Fruit fly (Drosophila melanogaster) whole organism, embryonic: Measurements from ENCODE around the gene CG31960.

Source experiments
- CG10274 ChIP-seq: fragments of 200-800 bp; sonication (Bioruptor generic); optimal IDR thresholded peaks from 3 replicates; lab custom pipeline; 2017; ENCODE audit warnings: missing biosample characterization, mild to moderate bottlenecking, missing genetic modification characterization
- CG11085 ChIP-seq: fragments of 200-800 bp; sonication (Bioruptor generic); IDR thresholded peaks from 2 replicates; pipeline ENCODE4 v1.3.6; 2022; ENCODE audit warnings: missing biosample characterization, missing genetic modification characterization
- CG11247 ChIP-seq: fragments of 200-800 bp; sonication (Bioruptor generic); IDR thresholded peaks from 2 replicates; pipeline ENCODE4 v1.3.6; 2022; ENCODE audit warnings: missing biosample characterization, missing genetic modification characterization
- CG11695 ChIP-seq: fragments of 200-800 bp; sonication (Bioruptor generic); IDR thresholded peaks from 3 replicates; pipeline ENCODE4 v1.3.6; 2022; ENCODE audit warnings: missing biosample characterization, missing genetic modification characterization
- CG11723 ChIP-seq: fragments of 200-800 bp; sonication (Bioruptor generic); optimal IDR thresholded peaks from 2 replicates; lab custom pipeline; 2017; ENCODE audit warnings: missing biosample characterization, mild to moderate bottlenecking, missing genetic modification characterization
- CG13287 ChIP-seq: fragments of 200-800 bp; sonication (Bioruptor generic); IDR thresholded peaks from 2 replicates; pipeline ENCODE4 v1.3.6; 2022; ENCODE audit warnings: missing biosample characterization, missing genetic modification characterization; ENCODE audit not compliant: partially characterized antibody
- CG13775 ChIP-seq: fragments of 200-800 bp; sonication (Bioruptor generic); optimal IDR thresholded peaks from 3 replicates; lab custom pipeline; 2017; ENCODE audit warnings: missing biosample characterization, mild to moderate bottlenecking, missing genetic modification characterization
- CG15073 ChIP-seq: fragments of 200-800 bp; sonication (Bioruptor generic); optimal IDR thresholded peaks from 2 replicates; lab custom pipeline; 2016; ENCODE audit warnings: missing biosample characterization, missing genetic modification characterization
- CG15269 ChIP-seq: fragments of 200-800 bp; sonication (Bioruptor generic); optimal IDR thresholded peaks from 2 replicates; lab custom pipeline; 2018; ENCODE audit warnings: missing biosample characterization, mild to moderate bottlenecking, missing genetic modification characterization, moderate library complexity
- CG1529 ChIP-seq: fragments of 200-800 bp; sonication (Bioruptor generic); optimal IDR thresholded peaks from 3 replicates; lab custom pipeline; 2018; ENCODE audit warnings: missing biosample characterization, missing genetic modification characterization
- CG15479 ChIP-seq: fragments of 200-800 bp; sonication (Bioruptor generic); optimal IDR thresholded peaks from 3 replicates; lab custom pipeline; 2019; ENCODE audit warnings: missing biosample characterization, mild to moderate bottlenecking, missing genetic modification characterization, moderate library complexity
- CG17385 ChIP-seq: fragments of 200-800 bp; sonication (Bioruptor generic); optimal IDR thresholded peaks from 3 replicates; lab custom pipeline; 2018; ENCODE audit warnings: missing biosample characterization, mild to moderate bottlenecking, missing genetic modification characterization
- CG2129 ChIP-seq: fragments of 200-800 bp; sonication (Bioruptor generic); IDR thresholded peaks from 2 replicates; pipeline ENCODE4 v1.3.6; 2022; ENCODE audit warnings: missing biosample characterization, missing genetic modification characterization; ENCODE audit not compliant: partially characterized antibody
- CG3065 ChIP-seq: fragments of 200-800 bp; sonication (Bioruptor generic); optimal IDR thresholded peaks from 2 replicates; lab custom pipeline; 2016; ENCODE audit warnings: missing biosample characterization, missing genetic modification characterization
- CG32772 ChIP-seq: fragments of 200-800 bp; sonication (Bioruptor generic); IDR thresholded peaks from 2 replicates; pipeline ENCODE4 v1.3.6; 2022; ENCODE audit warnings: missing biosample characterization, missing genetic modification characterization
- CG6813 ChIP-seq: fragments of 200-800 bp; sonication (Bioruptor generic); optimal IDR thresholded peaks from 2 replicates; lab custom pipeline; 2017; ENCODE audit warnings: missing biosample characterization, missing genetic modification characterization, mild to moderate bottlenecking, moderate library complexity, missing genetic modification reagents
- CG8359 ChIP-seq: fragments of 200-800 bp; sonication (Bioruptor generic); optimal IDR thresholded peaks from 2 replicates; lab custom pipeline; 2017; ENCODE audit warnings: missing biosample characterization, mild to moderate bottlenecking, missing genetic modification characterization, borderline replicate concordance
- CG8388 ChIP-seq: fragments of 200-800 bp; sonication (Bioruptor generic); optimal IDR thresholded peaks from 2 replicates; lab custom pipeline; 2019; ENCODE audit warnings: missing biosample characterization, mild to moderate bottlenecking, missing genetic modification characterization, moderate library complexity
- CG9215 ChIP-seq: fragments of 200-800 bp; sonication (Bioruptor generic); IDR thresholded peaks from 2 replicates; pipeline ENCODE4 v1.3.6; 2022; ENCODE audit warnings: missing biosample characterization, missing genetic modification characterization
- CG9609 ChIP-seq: fragments of 200-800 bp; sonication (Bioruptor generic); optimal IDR thresholded peaks from 3 replicates; lab custom pipeline; 2016; ENCODE audit warnings: missing biosample characterization, missing genetic modification characterization
- CG9817 ChIP-seq: fragments of 200-800 bp; sonication (Bioruptor generic); optimal IDR thresholded peaks from 2 replicates; lab custom pipeline; 2018; ENCODE audit warnings: missing biosample characterization, mild to moderate bottlenecking, missing genetic modification characterization, moderate library complexity
- D19B ChIP-seq: fragments of 200-800 bp; sonication (Bioruptor generic); optimal IDR thresholded peaks from 2 replicates; lab custom pipeline; 2017; ENCODE audit warnings: missing biosample characterization, mild to moderate bottlenecking, missing genetic modification characterization
- Dip3 ChIP-seq: fragments of 200-800 bp; sonication (Bioruptor generic); optimal IDR thresholded peaks from 3 replicates; lab custom pipeline; 2016; ENCODE audit warnings: missing biosample characterization, missing genetic modification characterization
- Ets97D ChIP-seq: fragments of 200-800 bp; sonication (Bioruptor generic); optimal IDR thresholded peaks from 3 replicates; lab custom pipeline; 2016; ENCODE audit warnings: missing biosample characterization, missing genetic modification characterization
- Fer1 ChIP-seq: fragments of 200-800 bp; sonication (Bioruptor generic); optimal IDR thresholded peaks from 2 replicates; lab custom pipeline; 2017; ENCODE audit warnings: missing biosample characterization, mild to moderate bottlenecking, missing genetic modification characterization
- Fer2 ChIP-seq: fragments of 200-800 bp; sonication (Bioruptor generic); optimal IDR thresholded peaks from 2 replicates; lab custom pipeline; 2018; ENCODE audit warnings: missing biosample characterization, mild to moderate bottlenecking, missing genetic modification characterization, moderate library complexity
- HmgD ChIP-seq: fragments of 200-800 bp; sonication (Bioruptor generic); optimal IDR thresholded peaks from 3 replicates; lab custom pipeline; 2016; ENCODE audit warnings: missing biosample characterization, missing genetic modification characterization
- MTF-1 ChIP-seq: fragments of 200-800 bp; sonication (Bioruptor generic); optimal IDR thresholded peaks from 2 replicates; lab custom pipeline; 2018; ENCODE audit warnings: missing biosample characterization, mild to moderate bottlenecking, missing genetic modification characterization, borderline replicate concordance
- Oaz ChIP-seq: fragments of 200-800 bp; sonication (Bioruptor generic); IDR thresholded peaks from 2 replicates; pipeline ENCODE4 v1.3.6; 2022; ENCODE audit warnings: missing biosample characterization, missing genetic modification characterization
- Side ChIP-seq: fragments of 200-800 bp; sonication (Bioruptor generic); optimal IDR thresholded peaks from 2 replicates; lab custom pipeline; 2016; ENCODE audit warnings: missing biosample characterization, missing genetic modification characterization
- Sin3A ChIP-seq: fragments of >200 bp; optimal IDR thresholded peaks from 2 replicates; lab custom pipeline; 2018
- cato ChIP-seq: fragments of 200-800 bp; sonication (Bioruptor generic); optimal IDR thresholded peaks from 2 replicates; lab custom pipeline; 2016; ENCODE audit warnings: missing biosample characterization, missing genetic modification characterization, borderline replicate concordance
- da ChIP-seq: fragments of 200-800 bp; sonication (Bioruptor generic); optimal IDR thresholded peaks from 2 replicates; lab custom pipeline; 2016; ENCODE audit warnings: missing biosample characterization, missing genetic modification characterization
- dysf ChIP-seq: fragments of 200-800 bp; sonication (Bioruptor generic); IDR thresholded peaks from 3 replicates; pipeline ENCODE4 v1.3.6; 2022; ENCODE audit warnings: missing biosample characterization, missing genetic modification characterization
- ftz-f1 ChIP-seq: fragments of 200-800 bp; sonication (Bioruptor generic); optimal IDR thresholded peaks from 2 replicates; lab custom pipeline; 2016; ENCODE audit warnings: missing biosample characterization, missing genetic modification characterization
- ind ChIP-seq: fragments of 200-800 bp; sonication (Bioruptor generic); optimal IDR thresholded peaks from 3 replicates; lab custom pipeline; 2016; ENCODE audit warnings: missing biosample characterization, missing genetic modification characterization
- kay ChIP-seq: fragments of 200-800 bp; sonication (Bioruptor generic); optimal IDR thresholded peaks from 2 replicates; lab custom pipeline; 2016; ENCODE audit warnings: missing biosample characterization, missing genetic modification characterization
- nau ChIP-seq: fragments of 200-800 bp; sonication (Bioruptor generic); optimal IDR thresholded peaks from 3 replicates; lab custom pipeline; 2017; ENCODE audit warnings: missing biosample characterization, mild to moderate bottlenecking, missing genetic modification characterization, missing genetic modification reagents
- nerfin-2 ChIP-seq: fragments of 200-800 bp; sonication (Bioruptor generic); IDR thresholded peaks from 2 replicates; pipeline ENCODE4 v1.3.6; 2022; ENCODE audit warnings: missing biosample characterization, missing genetic modification characterization; ENCODE audit not compliant: partially characterized antibody
- onecut ChIP-seq: fragments of 200-800 bp; sonication (Bioruptor generic); IDR thresholded peaks from 2 replicates; pipeline ENCODE4 v1.3.6; 2022; ENCODE audit warnings: missing biosample characterization, missing genetic modification characterization
- otp ChIP-seq: fragments of 200-800 bp; sonication (Bioruptor generic); IDR thresholded peaks from 3 replicates; pipeline ENCODE4, ENCODE4 v1.3.6; 2022; ENCODE audit warnings: missing biosample characterization, missing genetic modification characterization
- pfk ChIP-seq: fragments of 200-800 bp; sonication (Bioruptor generic); optimal IDR thresholded peaks from 2 replicates; lab custom pipeline; 2018; ENCODE audit warnings: missing biosample characterization, mild to moderate bottlenecking, missing genetic modification characterization, moderate library complexity
- prd ChIP-seq, 3 experiments: fragments of >200 bp in 2 of 3; fragments of 200-800 bp in 1 of 3; sonication (Bioruptor generic) in 1 of 3; optimal IDR thresholded peaks in 2 of 3; IDR thresholded peaks in 1 of 3; 2 replicates in 2 of 3; 3 replicates in 1 of 3; pipeline versions ENCODE4 v1.3.6 to Lab custom; 2017 to 2022; ENCODE audit warnings: missing biosample characterization in 1 of 3, missing genetic modification characterization in 1 of 3
- ssp ChIP-seq: fragments of 200-800 bp; sonication (Bioruptor generic); IDR thresholded peaks from 2 replicates; pipeline ENCODE4 v1.3.6; 2022; ENCODE audit warnings: missing biosample characterization, missing genetic modification characterization
- stc ChIP-seq: fragments of 200-800 bp; sonication (Bioruptor generic); IDR thresholded peaks from 2 replicates; pipeline ENCODE4 v1.3.6; 2022; ENCODE audit warnings: missing biosample characterization, missing genetic modification characterization
- vnd ChIP-seq: fragments of 200-800 bp; sonication (Bioruptor generic); IDR thresholded peaks from 3 replicates; pipeline ENCODE4 v1.3.6; 2022; ENCODE audit warnings: missing biosample characterization, missing genetic modification characterization; ENCODE audit not compliant: partially characterized antibody
- wdn ChIP-seq: fragments of 200-800 bp; sonication (Bioruptor generic); IDR thresholded peaks from 2 replicates; pipeline ENCODE4 v1.3.6; 2022; ENCODE audit warnings: missing biosample characterization, missing genetic modification characterization
- wek ChIP-seq: fragments of 200-800 bp; sonication (Bioruptor generic); optimal IDR thresholded peaks from 3 replicates; lab custom pipeline; 2018; ENCODE audit warnings: missing biosample characterization, mild to moderate bottlenecking, missing genetic modification characterization, moderate library complexity

The CG31960 gene

dm6 chr2L:3771109-3772067 lies 13.4 kb upstream of the CG31960 start, which contains the start of gene bowl (continued):
- TF ChIP-seq CG11085 (GFP tag; lab: Robert Waterston, UW) (peak; percentile 89), Ets97D (peak; percentile 63), CG11723 (peak; percentile 89), CG32772 (peak; percentile 95), CG9817 (peak; percentile 89), kay (peak; percentile 96), Side (GFP tag; lab: Kevin White, UChicago) (peak; percentile 93), CG9215 (GFP tag; lab: Robert Waterston, UW) (peak; percentile 91), CG13287 (GFP tag; lab: Robert Waterston, UW) (no peak), CG11695 (peak; percentile 97), dysf (GFP tag; lab: Robert Waterston, UW) (peak; percentile 98), Sin3A (no peak), wdn (GFP tag; lab: Robert Waterston, UW) (peak; percentile 95), pfk (GFP tag; lab: Kevin White, UChicago) (no peak), CG9609 (GFP tag; lab: Kevin White, UChicago) (peak; percentile 88), prd (optimal IDR thresholded peaks at IDR 0.05; lab: Kevin White, UChicago) (no peak), prd (GFP tag; IDR thresholded peaks at IDR 0.05; lab: Robert Waterston, UW) (peak; percentile 98), CG3065 (GFP tag; lab: Kevin White, UChicago) (peak; percentile 90), D19B (GFP tag; lab: Kevin White, UChicago) (peak; percentile 70), CG13775 (GFP tag; lab: Kevin White, UChicago) (peak; percentile 95), cato (GFP tag; lab: Kevin White, UChicago) (peak; percentile 95), CG11247 (GFP tag; lab: Robert Waterston, UW) (peak; percentile 95), wek (GFP tag; lab: Kevin White, UChicago) (no peak), CG8359 (GFP tag; lab: Kevin White, UChicago) (peak; percentile 77), Fer2 (tag; lab: Kevin White, UChicago) (peak; percentile 38), CG1529 (peak; percentile 95), nerfin-2 (no peak), nau (peak; percentile 91), Dip3 (peak; percentile 91), CG2129 (GFP tag; lab: Robert Waterston, UW) (no peak), ind (GFP tag; lab: Kevin White, UChicago) (peak; percentile 89), HmgD (GFP tag; lab: Kevin White, UChicago) (peak; percentile 67), onecut (peak; percentile 91), CG6813 (GFP tag; lab: Kevin White, UChicago) (peak; percentile 91), Oaz (GFP tag; lab: Robert Waterston, UW) (peak; percentile 89), CG10274 (GFP tag; lab: Kevin White, UChicago) (peak; percentile 64), CG15479 (GFP tag; lab: Kevin White, UChicago) (peak; percentile 76), ftz-f1 (GFP tag; lab: Kevin White, UChicago) (peak; percentile 9), CG8388 (GFP tag; lab: Kevin White, UChicago) (peak; percentile 92), ssp (peak; percentile 93), CG17385 (GFP tag; lab: Kevin White, UChicago) (peak; percentile 95), CG15269 (peak; percentile 98), CG15073 (peak; percentile 64), stc (GFP tag; lab: Robert Waterston, UW) (peak; percentile 96), vnd (GFP tag; lab: Robert Waterston, UW) (no peak), MTF-1 (GFP tag; lab: Kevin White, UChicago) (peak; percentile 59), Fer1 (GFP tag; lab: Kevin White, UChicago) (peak; percentile 91), da (GFP tag; lab: Kevin White, UChicago) (peak; percentile 0), otp (GFP tag; lab: Robert Waterston, UW) (peak; percentile 95)
